Worm (Caenorhabditis elegans) whole organism, L1 larva: ENCODE results near the gene iff-2.

Experiments
- C04F5.9 ChIP-seq: sonication (generic microtip); optimal IDR thresholded peaks from 2 replicates; lab custom pipeline; 2016; ENCODE audit warnings: missing genetic modification characterization, missing compliant biosample characterization
- Y116A8C.19 ChIP-seq: sonication (generic microtip); optimal IDR thresholded peaks from 2 replicates; lab custom pipeline; 2016; ENCODE audit warnings: missing compliant biosample characterization, missing genetic modification characterization, borderline replicate concordance
- aly-2 ChIP-seq: fragments of 150-350 bp; optimal IDR thresholded peaks from 2 replicates; lab custom pipeline; 2014; ENCODE audit warnings: missing biosample characterization, missing genetic modification characterization
- ceh-63 ChIP-seq: fragments of 200-800 bp; sonication (Bioruptor generic); optimal IDR thresholded peaks from 2 replicates; lab custom pipeline; 2018; ENCODE audit warnings: mild to moderate bottlenecking, missing genetic modification characterization, missing compliant biosample characterization
- ceh-8 ChIP-seq: fragments of 200-800 bp; sonication (Bioruptor generic); optimal IDR thresholded peaks from 2 replicates; lab custom pipeline; 2018; ENCODE audit warnings: mild to moderate bottlenecking, missing genetic modification characterization, moderate library complexity, missing compliant biosample characterization
- ceh-90 ChIP-seq: sonication (generic microtip); optimal IDR thresholded peaks from 2 replicates; lab custom pipeline; 2016; ENCODE audit warnings: missing genetic modification characterization, missing compliant biosample characterization
- ces-1 ChIP-seq: fragments of 150-350 bp; optimal IDR thresholded peaks from 2 replicates; lab custom pipeline; 2014; ENCODE audit warnings: missing biosample characterization, missing genetic modification reagents, missing genetic modification characterization
- dpl-1 ChIP-seq, 3 experiments: fragments of 150-350 bp in 2 of 3; sonication (generic microtip) in 1 of 3; optimal IDR thresholded peaks; 2 replicates each; lab custom pipeline; 2014 to 2017; ENCODE audit warnings: missing biosample characterization in 3 of 3, missing genetic modification characterization in 3 of 3, missing genetic modification reagents in 3 of 3
- egl-27 ChIP-seq, 2 experiments: fragments of 150-350 bp in 1 of 2; sonication (generic microtip); optimal IDR thresholded peaks; 3 replicates each; lab custom pipeline; 2017 to 2018; ENCODE audit warnings: missing biosample characterization in 2 of 2, missing genetic modification characterization in 2 of 2, missing genetic modification reagents in 2 of 2
- elt-2 ChIP-seq: sonication (generic microtip); optimal IDR thresholded peaks from 2 replicates; lab custom pipeline; 2016; ENCODE audit warnings: missing genetic modification characterization, mild to moderate bottlenecking, inconsistent platforms, missing compliant biosample characterization, missing genetic modification reagents
- ets-5 ChIP-seq: fragments of 200-800 bp; sonication (Bioruptor generic); IDR thresholded peaks from 2 replicates; pipeline ENCODE4 v1.3.6; 2022; ENCODE audit warnings: missing genetic modification characterization, missing compliant biosample characterization
- fkh-10 ChIP-seq: sonication (generic microtip); optimal IDR thresholded peaks from 2 replicates; lab custom pipeline; 2017; ENCODE audit warnings: missing biosample characterization, missing genetic modification reagents, missing genetic modification characterization
- fkh-4 ChIP-seq: sonication (generic microtip); optimal IDR thresholded peaks from 2 replicates; lab custom pipeline; 2016; ENCODE audit warnings: missing compliant biosample characterization, missing genetic modification characterization, borderline replicate concordance
- fos-1 ChIP-seq: fragments of 150-350 bp; optimal IDR thresholded peaks from 2 replicates; lab custom pipeline; 2014; ENCODE audit warnings: missing biosample characterization, missing genetic modification characterization
- grh-1 ChIP-seq: fragments of 200-800 bp; sonication (Bioruptor generic); IDR thresholded peaks from 2 replicates; pipeline ENCODE4 v1.3.6; 2022; ENCODE audit warnings: missing genetic modification reagents, missing genetic modification characterization, missing compliant biosample characterization
- hlh-17 ChIP-seq: fragments of 200-800 bp; sonication (Bioruptor generic); optimal IDR thresholded peaks from 2 replicates; lab custom pipeline; 2018; ENCODE audit warnings: missing genetic modification characterization, mild to moderate bottlenecking, missing compliant biosample characterization, moderate library complexity, borderline replicate concordance
- lin-13 ChIP-seq: fragments of 150-350 bp; optimal IDR thresholded peaks from 2 replicates; lab custom pipeline; 2014; ENCODE audit warnings: missing biosample characterization, missing genetic modification reagents, missing genetic modification characterization
- lin-15B ChIP-seq: fragments of 150-350 bp; sonication (generic microtip); optimal IDR thresholded peaks from 3 replicates; lab custom pipeline; 2014; ENCODE audit warnings: missing biosample characterization, missing genetic modification characterization
- lin-35 ChIP-seq, 2 experiments: fragments of 150-350 bp; optimal IDR thresholded peaks; 2 replicates each; lab custom pipeline; 2014; ENCODE audit warnings: missing biosample characterization in 2 of 2, missing genetic modification characterization in 2 of 2, missing genetic modification reagents in 2 of 2
- lir-3 ChIP-seq: sonication (generic microtip); optimal IDR thresholded peaks from 2 replicates; lab custom pipeline; 2016; ENCODE audit warnings: mild to moderate bottlenecking, missing genetic modification characterization, moderate library complexity, missing compliant biosample characterization; ENCODE audit not compliant: poor library complexity
- lsy-2 ChIP-seq, 2 experiments: fragments of 150-350 bp; optimal IDR thresholded peaks; 2 replicates each; lab custom pipeline; 2014; ENCODE audit warnings: missing biosample characterization in 2 of 2, missing genetic modification characterization in 2 of 2
- mdl-1 ChIP-seq, 2 experiments: fragments of 150-350 bp; optimal IDR thresholded peaks; 2 replicates each; lab custom pipeline; 2014 to 2017; ENCODE audit warnings: missing biosample characterization in 2 of 2, missing genetic modification characterization in 2 of 2, inconsistent platforms in 1 of 2
- mef-2 ChIP-seq: fragments of 150-350 bp; optimal IDR thresholded peaks from 2 replicates; lab custom pipeline; 2014; ENCODE audit warnings: missing biosample characterization, missing genetic modification characterization
- mep-1 ChIP-seq: fragments of 150-350 bp; optimal IDR thresholded peaks from 2 replicates; lab custom pipeline; 2014; ENCODE audit warnings: missing biosample characterization, missing genetic modification characterization
- nhr-237 ChIP-seq: fragments of 150-350 bp; optimal IDR thresholded peaks from 2 replicates; lab custom pipeline; 2014; ENCODE audit warnings: missing biosample characterization, missing genetic modification characterization
- nhr-28 ChIP-seq: fragments of 150-350 bp; optimal IDR thresholded peaks from 2 replicates; lab custom pipeline; 2014; ENCODE audit warnings: missing biosample characterization, missing genetic modification characterization
- nhr-47 ChIP-seq: sonication (generic microtip); optimal IDR thresholded peaks from 2 replicates; lab custom pipeline; 2016; ENCODE audit warnings: mild to moderate bottlenecking, missing genetic modification characterization, moderate library complexity, missing compliant biosample characterization
- nhr-71 ChIP-seq: sonication (generic microtip); optimal IDR thresholded peaks from 2 replicates; lab custom pipeline; 2016; ENCODE audit warnings: mild to moderate bottlenecking, missing genetic modification characterization, moderate library complexity, missing compliant biosample characterization
- nhr-77 ChIP-seq: fragments of 150-350 bp; optimal IDR thresholded peaks from 2 replicates; lab custom pipeline; 2014; ENCODE audit warnings: missing biosample characterization, missing genetic modification characterization
- nhr-84 ChIP-seq: sonication (generic microtip); optimal IDR thresholded peaks from 2 replicates; lab custom pipeline; 2017; ENCODE audit warnings: missing biosample characterization, missing genetic modification characterization
- nhr-85 ChIP-seq: sonication (generic microtip); peaks from one replicate; lab custom pipeline; 2016; ENCODE audit warnings: missing genetic modification characterization, inconsistent platforms, missing compliant biosample characterization
- nhr-90 ChIP-seq: sonication (generic microtip); optimal IDR thresholded peaks from 2 replicates; lab custom pipeline; 2016; ENCODE audit warnings: mild to moderate bottlenecking, missing genetic modification characterization, missing compliant biosample characterization; ENCODE audit not compliant: poor library complexity
- pag-3 ChIP-seq: sonication (generic microtip); optimal IDR thresholded peaks from 2 replicates; lab custom pipeline; 2017; ENCODE audit warnings: missing genetic modification characterization, mild to moderate bottlenecking, missing compliant biosample characterization, antibody characterized with exemption, borderline replicate concordance; ENCODE audit not compliant: insufficient read depth
- pqm-1 ChIP-seq: sonication (generic microtip); optimal IDR thresholded peaks from 3 replicates; lab custom pipeline; 2017; ENCODE audit warnings: missing biosample characterization, missing genetic modification characterization
- rnt-1 ChIP-seq: sonication (generic microtip); optimal IDR thresholded peaks from 2 replicates; lab custom pipeline; 2016; ENCODE audit warnings: mild to moderate bottlenecking, missing genetic modification characterization, moderate library complexity, missing compliant biosample characterization
- skn-1 ChIP-seq: fragments of 150-350 bp; optimal IDR thresholded peaks from 2 replicates; lab custom pipeline; 2014; ENCODE audit warnings: missing biosample characterization, missing genetic modification characterization
- snpc-4 ChIP-seq: fragments of 150-350 bp; optimal IDR thresholded peaks from 2 replicates; lab custom pipeline; 2014; ENCODE audit warnings: missing biosample characterization, missing genetic modification characterization
- snu-23 ChIP-seq: sonication (generic microtip); optimal IDR thresholded peaks from 2 replicates; lab custom pipeline; 2016; ENCODE audit warnings: missing genetic modification characterization, missing compliant biosample characterization
- sptf-1 ChIP-seq: fragments of 150-350 bp; optimal IDR thresholded peaks from 2 replicates; lab custom pipeline; 2014; ENCODE audit warnings: missing biosample characterization, missing genetic modification characterization
- sup-37 ChIP-seq: fragments of 200-800 bp; sonication (Bioruptor generic); optimal IDR thresholded peaks from 2 replicates; lab custom pipeline; 2018; ENCODE audit warnings: mild to moderate bottlenecking, missing genetic modification characterization, missing compliant biosample characterization
- swsn-7 ChIP-seq: sonication (generic microtip); optimal IDR thresholded peaks from 2 replicates; lab custom pipeline; 2016; ENCODE audit warnings: missing genetic modification characterization, missing compliant biosample characterization
- tbx-2 ChIP-seq: sonication (generic microtip); optimal IDR thresholded peaks from 2 replicates; lab custom pipeline; 2016; ENCODE audit warnings: missing genetic modification characterization, missing compliant biosample characterization
- tlp-1 ChIP-seq: fragments of 150-350 bp; optimal IDR thresholded peaks from 2 replicates; lab custom pipeline; 2014; ENCODE audit warnings: missing biosample characterization, missing genetic modification characterization
- unc-130 ChIP-seq: fragments of 150-350 bp; optimal IDR thresholded peaks from 2 replicates; lab custom pipeline; 2017; ENCODE audit warnings: missing biosample characterization, missing genetic modification characterization, inconsistent platforms
- unc-30 ChIP-seq: sonication (generic microtip); optimal IDR thresholded peaks from 2 replicates; lab custom pipeline; 2017; ENCODE audit warnings: missing biosample characterization, missing genetic modification characterization
- unc-62 ChIP-seq: fragments of 150-350 bp; optimal IDR thresholded peaks from 2 replicates; lab custom pipeline; 2014; ENCODE audit warnings: missing biosample characterization, missing genetic modification reagents, missing genetic modification characterization
- unc-86 ChIP-seq: sonication (generic microtip); optimal IDR thresholded peaks from 2 replicates; lab custom pipeline; 2016; ENCODE audit warnings: missing genetic modification characterization, missing compliant biosample characterization
- unc-98 ChIP-seq: fragments of 200-800 bp; sonication (Bioruptor generic); IDR thresholded peaks from 2 replicates; pipeline ENCODE4 v1.3.6; 2022; ENCODE audit warnings: missing genetic modification characterization, missing compliant biosample characterization
- vab-15 ChIP-seq: sonication (generic microtip); optimal IDR thresholded peaks from 2 replicates; lab custom pipeline; 2017; ENCODE audit warnings: missing genotype, mild to moderate bottlenecking, missing genetic modification characterization, missing compliant biosample characterization
- xbp-1 ChIP-seq: sonication (generic microtip); optimal IDR thresholded peaks from 2 replicates; lab custom pipeline; 2016; ENCODE audit warnings: missing genetic modification characterization, missing compliant biosample characterization
- zag-1 ChIP-seq: fragments of 150-350 bp; optimal IDR thresholded peaks from 2 replicates; lab custom pipeline; 2014; ENCODE audit warnings: missing biosample characterization, missing genetic modification characterization
- zip-4 ChIP-seq: fragments of 200-800 bp; sonication (Bioruptor generic); optimal IDR thresholded peaks from 2 replicates; lab custom pipeline; 2018; ENCODE audit warnings: mild to moderate bottlenecking, missing genetic modification characterization, moderate library complexity, missing compliant biosample characterization
- ztf-4 ChIP-seq: fragments of 150-350 bp; optimal IDR thresholded peaks from 2 replicates; lab custom pipeline; 2014; ENCODE audit warnings: missing biosample characterization, missing genetic modification characterization

iff-2 gene

DNA sequence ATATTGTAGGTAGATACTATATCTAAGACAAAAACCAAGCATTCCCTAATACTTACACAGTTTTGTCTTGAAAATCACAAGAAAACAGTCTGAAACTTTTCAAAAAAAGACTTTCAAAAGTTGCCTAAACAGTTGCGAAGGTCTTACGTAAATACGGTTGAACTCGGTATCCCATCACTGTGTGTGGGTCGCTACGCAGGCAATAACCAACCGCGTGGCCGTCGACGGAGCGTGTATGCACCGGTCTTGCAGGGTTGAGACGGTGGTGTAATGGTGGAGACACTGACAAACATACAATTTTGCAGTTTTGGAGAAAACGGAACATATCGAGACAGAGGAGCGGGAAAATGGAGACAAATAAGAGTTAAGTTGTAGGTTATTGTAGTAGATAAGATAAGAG lies at the start of gene iff-2:
iff-2 (minus strand) TSS at position 141 of the 400 bp plus-strand sequence.
- TF ChIP-seq unc-62 (GFP tag; lab: Kevin White, UChicago), result peak; percentile 86
- peak; percentile 69 for TF ChIP-seq pag-3 (tag; lab: Kevin White, UChicago)
- peak; percentile 98 for TF ChIP-seq lsy-2 (tag; optimal IDR thresholded peaks at IDR 0.05; lab: Kevin White, UChicago)
- peak; percentile 99 for TF ChIP-seq fkh-10 (GFP tag; lab: Kevin White, UChicago)
- peak; percentile 91 for TF ChIP-seq zip-4 (GFP tag; lab: Kevin White, UChicago)
- no peak for TF ChIP-seq tlp-1
- no peak for TF ChIP-seq ceh-63
- peak; percentile 54 for TF ChIP-seq pqm-1
- peak; percentile 100 for TF ChIP-seq nhr-85 (tag; lab: Kevin White, UChicago)
- peak; percentile 99 for TF ChIP-seq mep-1 (tag; lab: Kevin White, UChicago)
- TF ChIP-seq lir-3 (tag; lab: Kevin White, UChicago), result peak; percentile 95
- TF ChIP-seq egl-27 (tag; optimal IDR thresholded peaks at IDR 0.05; lab: Kevin White, UChicago), result peak; percentile 90 to 96
- TF ChIP-seq mef-2 (tag; lab: Kevin White, UChicago), result peak; percentile 97
- TF ChIP-seq unc-130 (tag; lab: Kevin White, UChicago), result peak; percentile 99
- TF ChIP-seq nhr-237 (tag; lab: Kevin White, UChicago), result peak; percentile 99
- peak; percentile 93 for TF ChIP-seq aly-2 (tag; lab: Kevin White, UChicago)
- TF ChIP-seq xbp-1 (tag; lab: Kevin White, UChicago), result peak; percentile 99
- no peak for TF ChIP-seq Y116A8C.19 (tag; lab: Kevin White, UChicago)
- peak; percentile 100 for TF ChIP-seq lin-13
- peak; percentile 94 for TF ChIP-seq sup-37 (GFP tag; lab: Kevin White, UChicago)
- TF ChIP-seq nhr-90 (tag; lab: Kevin White, UChicago), result peak; percentile 99
- peak; percentile 90 to 100 for TF ChIP-seq mdl-1 (tag; optimal IDR thresholded peaks at IDR 0.05; lab: Kevin White, UChicago)
- peak; percentile 9 for TF ChIP-seq ceh-90
- TF ChIP-seq elt-2, result peak; percentile 94
- peak; percentile 83; the same call in 1 of the 2 replicates for TF ChIP-seq unc-98 (GFP tag; lab: Robert Waterston, UW)
- peak; percentile 69 for TF ChIP-seq zag-1 (tag; lab: Kevin White, UChicago)
- peak; percentile 99 for TF ChIP-seq unc-86
- no peak for TF ChIP-seq hlh-17 (GFP tag; lab: Kevin White, UChicago)
- TF ChIP-seq ceh-8, result peak; percentile 95
- TF ChIP-seq sptf-1 (tag; lab: Kevin White, UChicago), result no peak
- peak; percentile 97 for TF ChIP-seq fos-1
- TF ChIP-seq snpc-4 (tag; lab: Kevin White, UChicago), result peak; percentile 90
- TF ChIP-seq unc-30 (tag; lab: Kevin White, UChicago), result no peak
- TF ChIP-seq grh-1 (GFP tag; lab: Robert Waterston, UW), result peak; percentile 97
- TF ChIP-seq nhr-84 (tag; lab: Kevin White, UChicago), result no peak
- peak; percentile 100 for TF ChIP-seq nhr-77 (tag; lab: Kevin White, UChicago)
- peak; percentile 98 for TF ChIP-seq skn-1 (tag; lab: Kevin White, UChicago)
- no peak for TF ChIP-seq ces-1
- peak; percentile 100 for TF ChIP-seq snu-23
- TF ChIP-seq ets-5 (GFP tag; lab: Robert Waterston, UW), result 0 out of 2 replicates have a peak, but pooled peaks have one; percentile 14
- peak; percentile 94 to 97 (median 95) for TF ChIP-seq dpl-1 (GFP tag; optimal IDR thresholded peaks at IDR 0.05; lab: Kevin White, UChicago)
- TF ChIP-seq tbx-2, result peak; percentile 99
- peak; percentile 98 for TF ChIP-seq C04F5.9 (tag; lab: Kevin White, UChicago)
- TF ChIP-seq nhr-47 (tag; lab: Kevin White, UChicago), result peak; percentile 99
- TF ChIP-seq nhr-71 (tag; lab: Kevin White, UChicago), result peak; percentile 100
- TF ChIP-seq nhr-28 (tag; lab: Kevin White, UChicago), result no peak
- TF ChIP-seq lin-15B (tag; lab: Kevin White, UChicago), result peak; percentile 100
- TF ChIP-seq ztf-4 (tag; lab: Kevin White, UChicago), result peak; percentile 99
- peak; percentile 97 to 99 for TF ChIP-seq lin-35 (GFP tag; optimal IDR thresholded peaks at IDR 0.05; lab: Kevin White, UChicago)
- TF ChIP-seq fkh-4, result peak; percentile 71
- TF ChIP-seq vab-15 (tag; lab: Kevin White, UChicago), result peak; percentile 99
- peak; percentile 99 for TF ChIP-seq swsn-7
- peak; percentile 98 for TF ChIP-seq rnt-1
